Fruit fly (Drosophila melanogaster) whole organism, embryonic: ENCODE measurements around the gene ETHR.

Experiments used
- CG10959 ChIP-seq: fragments of 200-800 bp; sonication (Bioruptor generic); IDR thresholded peaks from 2 replicates; pipeline ENCODE4 v1.3.6; 2022; ENCODE audit warnings: missing biosample characterization, missing genetic modification characterization
- CG11456 ChIP-seq: fragments of 200-800 bp; sonication (Bioruptor generic); IDR thresholded peaks from 3 replicates; pipeline ENCODE4 v1.3.6; 2022; ENCODE audit warnings: missing biosample characterization, missing genetic modification characterization
- CG11504 ChIP-seq: fragments of 200-800 bp; sonication (Bioruptor generic); optimal IDR thresholded peaks from 3 replicates; lab custom pipeline; 2019; ENCODE audit warnings: missing biosample characterization, mild to moderate bottlenecking, missing genetic modification characterization, moderate library complexity
- CG12104 ChIP-seq: fragments of 200-800 bp; sonication (Bioruptor generic); optimal IDR thresholded peaks from 3 replicates; lab custom pipeline; 2016; ENCODE audit warnings: missing biosample characterization, missing genetic modification characterization
- CG12236 ChIP-seq: fragments of 200-800 bp; sonication (Bioruptor generic); optimal IDR thresholded peaks from 2 replicates; lab custom pipeline; 2016; ENCODE audit warnings: missing biosample characterization, missing genetic modification characterization
- CG15601 ChIP-seq: fragments of 200-800 bp; sonication (Bioruptor generic); optimal IDR thresholded peaks from 3 replicates; lab custom pipeline; 2019; ENCODE audit warnings: missing biosample characterization, mild to moderate bottlenecking, missing genetic modification characterization, moderate library complexity
- CG17385 ChIP-seq: fragments of 200-800 bp; sonication (Bioruptor generic); optimal IDR thresholded peaks from 3 replicates; lab custom pipeline; 2018; ENCODE audit warnings: missing biosample characterization, mild to moderate bottlenecking, missing genetic modification characterization
- CG18619 ChIP-seq: fragments of 200-800 bp; sonication (Bioruptor generic); optimal IDR thresholded peaks from 3 replicates; lab custom pipeline; 2017; ENCODE audit warnings: missing biosample characterization, mild to moderate bottlenecking, missing genetic modification characterization
- CG2129 ChIP-seq: fragments of 200-800 bp; sonication (Bioruptor generic); IDR thresholded peaks from 2 replicates; pipeline ENCODE4 v1.3.6; 2022; ENCODE audit warnings: missing biosample characterization, missing genetic modification characterization; ENCODE audit not compliant: partially characterized antibody
- CG30431 ChIP-seq: fragments of 200-800 bp; sonication (Bioruptor generic); optimal IDR thresholded peaks from 2 replicates; lab custom pipeline; 2017; ENCODE audit warnings: missing biosample characterization, missing genetic modification characterization
- CG3281 ChIP-seq: fragments of 200-800 bp; sonication (Bioruptor generic); optimal IDR thresholded peaks from 3 replicates; lab custom pipeline; 2017; ENCODE audit warnings: missing biosample characterization, mild to moderate bottlenecking, missing genetic modification characterization
- CG3407 ChIP-seq: fragments of 200-800 bp; sonication (Bioruptor generic); optimal IDR thresholded peaks from 2 replicates; lab custom pipeline; 2018; ENCODE audit warnings: missing biosample characterization, mild to moderate bottlenecking, missing genetic modification characterization
- CG4424 ChIP-seq: fragments of 200-800 bp; sonication (Bioruptor generic); optimal IDR thresholded peaks from 3 replicates; lab custom pipeline; 2016; ENCODE audit warnings: missing biosample characterization, missing genetic modification characterization
- CG4617 ChIP-seq: fragments of 200-800 bp; sonication (Bioruptor generic); optimal IDR thresholded peaks from 3 replicates; lab custom pipeline; 2016; ENCODE audit warnings: missing biosample characterization, missing genetic modification characterization, borderline replicate concordance
- CG7745 ChIP-seq: fragments of 200-800 bp; sonication (Bioruptor generic); optimal IDR thresholded peaks from 2 replicates; lab custom pipeline; 2018; ENCODE audit warnings: missing biosample characterization, mild to moderate bottlenecking, missing genetic modification characterization, moderate library complexity
- CG8359 ChIP-seq: fragments of 200-800 bp; sonication (Bioruptor generic); optimal IDR thresholded peaks from 2 replicates; lab custom pipeline; 2017; ENCODE audit warnings: missing biosample characterization, mild to moderate bottlenecking, missing genetic modification characterization, borderline replicate concordance
- CG8388 ChIP-seq: fragments of 200-800 bp; sonication (Bioruptor generic); optimal IDR thresholded peaks from 2 replicates; lab custom pipeline; 2019; ENCODE audit warnings: missing biosample characterization, mild to moderate bottlenecking, missing genetic modification characterization, moderate library complexity
- D ChIP-seq, 2 experiments: fragments of 200-800 bp in 1 of 2; fragments of >200 bp in 1 of 2; sonication (Bioruptor generic) in 1 of 2; optimal IDR thresholded peaks; 2 replicates in 1 of 2; 3 replicates in 1 of 2; lab custom pipeline; 2017; ENCODE audit warnings: mild to moderate bottlenecking in 1 of 2, missing biosample characterization in 1 of 2, missing genetic modification characterization in 1 of 2, missing genetic modification reagents in 1 of 2
- Dfd ChIP-seq, 2 experiments: fragments of >200 bp; optimal IDR thresholded peaks; 2 replicates each; lab custom pipeline; 2017; ENCODE audit warnings: missing biosample characterization in 2 of 2, missing genetic modification characterization in 2 of 2
- Fer2 ChIP-seq: fragments of 200-800 bp; sonication (Bioruptor generic); optimal IDR thresholded peaks from 2 replicates; lab custom pipeline; 2018; ENCODE audit warnings: missing biosample characterization, mild to moderate bottlenecking, missing genetic modification characterization, moderate library complexity
- Lpt ChIP-seq: fragments of >200 bp; optimal IDR thresholded peaks from 2 replicates; lab custom pipeline; 2018; ENCODE audit warnings: missing biosample characterization, missing genetic modification characterization
- Mad ChIP-seq: fragments of 200-800 bp; sonication (Bioruptor generic); optimal IDR thresholded peaks from 2 replicates; lab custom pipeline; 2016; ENCODE audit warnings: missing biosample characterization, missing genetic modification characterization
- Rfx ChIP-seq: fragments of 200-800 bp; sonication (Bioruptor generic); IDR thresholded peaks from 2 replicates; pipeline ENCODE4 v1.3.6; 2022; ENCODE audit warnings: missing biosample characterization, missing genetic modification characterization
- Stat92E ChIP-seq, 3 experiments: fragments of >200 bp in 2 of 3; fragments of 200-800 bp in 1 of 3; sonication (Bioruptor generic) in 1 of 3; optimal IDR thresholded peaks; 2 replicates each; lab custom pipeline; 2017 to 2019; ENCODE audit warnings: missing biosample characterization in 3 of 3, missing genetic modification characterization in 3 of 3, mild to moderate bottlenecking in 1 of 3, moderate library complexity in 1 of 3
- Tbp ChIP-seq: fragments of >200 bp; optimal IDR thresholded peaks from 2 replicates; lab custom pipeline; 2018; ENCODE audit warnings: missing biosample characterization, missing genetic modification characterization
- Usf ChIP-seq: fragments of 200-800 bp; sonication (Bioruptor generic); optimal IDR thresholded peaks from 2 replicates; lab custom pipeline; 2017; ENCODE audit warnings: missing genotype, missing biosample characterization, missing genetic modification characterization
- bab2 ChIP-seq: fragments of 200-800 bp; sonication (Bioruptor generic); optimal IDR thresholded peaks from 2 replicates; lab custom pipeline; 2016; ENCODE audit warnings: missing biosample characterization, missing genetic modification characterization
- caup ChIP-seq: fragments of 200-800 bp; sonication (Bioruptor generic); optimal IDR thresholded peaks from 3 replicates; lab custom pipeline; 2017; ENCODE audit warnings: missing biosample characterization, mild to moderate bottlenecking, missing genetic modification characterization, moderate library complexity; ENCODE audit not compliant: severe bottlenecking
- cg ChIP-seq: fragments of 200-800 bp; sonication (Bioruptor generic); optimal IDR thresholded peaks from 3 replicates; lab custom pipeline; 2019; ENCODE audit warnings: missing biosample characterization, mild to moderate bottlenecking, missing genetic modification characterization, moderate library complexity
- corto ChIP-seq: fragments of 200-800 bp; sonication (Bioruptor generic); optimal IDR thresholded peaks from 2 replicates; lab custom pipeline; 2016; ENCODE audit warnings: missing biosample characterization, mild to moderate bottlenecking, missing genetic modification characterization, moderate library complexity
- croc ChIP-seq: fragments of 200-800 bp; sonication (Bioruptor generic); conservative IDR thresholded peaks from 3 replicates; pipeline ENCODE4 v1.3.6; 2022; ENCODE audit warnings: missing biosample characterization, missing genetic modification characterization
- dati ChIP-seq: fragments of 200-800 bp; sonication (Bioruptor generic); IDR thresholded peaks from 2 replicates; pipeline ENCODE4 v1.3.6; 2022; ENCODE audit warnings: missing biosample characterization, missing genetic modification characterization
- dmrt11E ChIP-seq: fragments of 200-800 bp; sonication (Bioruptor generic); optimal IDR thresholded peaks from 3 replicates; lab custom pipeline; 2018; ENCODE audit warnings: missing biosample characterization, mild to moderate bottlenecking, missing genetic modification characterization, moderate library complexity
- dysf ChIP-seq: fragments of 200-800 bp; sonication (Bioruptor generic); IDR thresholded peaks from 3 replicates; pipeline ENCODE4 v1.3.6; 2022; ENCODE audit warnings: missing biosample characterization, missing genetic modification characterization
- fd64A ChIP-seq: fragments of 200-800 bp; sonication (Bioruptor generic); optimal IDR thresholded peaks from 3 replicates; lab custom pipeline; 2018; ENCODE audit warnings: missing biosample characterization, mild to moderate bottlenecking, missing genetic modification characterization
- gcm2 ChIP-seq: fragments of 200-800 bp; sonication (Bioruptor generic); optimal IDR thresholded peaks from 2 replicates; lab custom pipeline; 2016; ENCODE audit warnings: missing biosample characterization, missing genetic modification characterization
- gro ChIP-seq: fragments of 200-800 bp; sonication (Bioruptor generic); optimal IDR thresholded peaks from 2 replicates; lab custom pipeline; 2016; ENCODE audit warnings: missing biosample characterization, missing genetic modification characterization
- gt ChIP-seq: fragments of 200-800 bp; sonication (Bioruptor generic); IDR thresholded peaks from 2 replicates; pipeline ENCODE4 v1.3.6; 2022; ENCODE audit warnings: missing biosample characterization, missing genetic modification characterization
- nom ChIP-seq: fragments of 200-800 bp; sonication (Bioruptor generic); optimal IDR thresholded peaks from 2 replicates; lab custom pipeline; 2017; ENCODE audit warnings: missing biosample characterization, missing genetic modification characterization, mild to moderate bottlenecking, moderate library complexity, missing genetic modification reagents
- otp ChIP-seq: fragments of 200-800 bp; sonication (Bioruptor generic); IDR thresholded peaks from 3 replicates; pipeline ENCODE4, ENCODE4 v1.3.6; 2022; ENCODE audit warnings: missing biosample characterization, missing genetic modification characterization
- row ChIP-seq: fragments of 200-800 bp; sonication (Bioruptor generic); IDR thresholded peaks from 3 replicates; pipeline ENCODE4 v1.3.6; 2022; ENCODE audit warnings: missing biosample characterization, missing genetic modification characterization
- sc ChIP-seq, 3 experiments: fragments of >200 bp in 2 of 3; fragments of 200-800 bp in 1 of 3; sonication (Bioruptor generic) in 1 of 3; optimal IDR thresholded peaks; 2 replicates in 2 of 3; 3 replicates in 1 of 3; lab custom pipeline; 2017; ENCODE audit warnings: mild to moderate bottlenecking in 1 of 3, missing biosample characterization in 1 of 3, missing genetic modification characterization in 1 of 3, missing genetic modification reagents in 1 of 3
- slbo ChIP-seq: fragments of 200-800 bp; sonication (Bioruptor generic); IDR thresholded peaks from 2 replicates; pipeline ENCODE4 v1.3.6; 2022; ENCODE audit warnings: missing biosample characterization, missing genetic modification characterization
- slou ChIP-seq: fragments of 200-800 bp; sonication (Bioruptor generic); optimal IDR thresholded peaks from 3 replicates; lab custom pipeline; 2016; ENCODE audit warnings: missing biosample characterization, missing genetic modification characterization
- tio ChIP-seq: fragments of 200-800 bp; sonication (Bioruptor generic); optimal IDR thresholded peaks from 2 replicates; lab custom pipeline; 2017; ENCODE audit warnings: missing biosample characterization, missing genetic modification characterization, inconsistent platforms
- tll ChIP-seq, 2 experiments: fragments of 200-800 bp in 1 of 2; fragments of >200 bp in 1 of 2; sonication (Bioruptor generic) in 1 of 2; optimal IDR thresholded peaks; 2 replicates each; lab custom pipeline; 2017 to 2019; ENCODE audit warnings: missing biosample characterization in 2 of 2, missing genetic modification characterization in 2 of 2, mild to moderate bottlenecking in 1 of 2, moderate library complexity in 1 of 2
- vvl ChIP-seq: fragments of 200-800 bp; sonication (Bioruptor generic); IDR thresholded peaks from 2 replicates; pipeline ENCODE4 v1.3.6; 2022; ENCODE audit warnings: missing biosample characterization, missing genetic modification characterization
- zf30C ChIP-seq: fragments of 200-800 bp; sonication (Bioruptor generic); optimal IDR thresholded peaks from 3 replicates; lab custom pipeline; 2018; ENCODE audit warnings: missing biosample characterization, mild to moderate bottlenecking, missing genetic modification characterization

Gene ETHR

dm6 chr3R:21205680-21206326 is 41.0 kb upstream of the ETHR start (continued):
- TF ChIP-seq sc (optimal IDR thresholded peaks at IDR 0.05; lab: Kevin White, UChicago) (no peak), sc (GFP tag; optimal IDR thresholded peaks at IDR 0.05; lab: Kevin White, UChicago) (peak; percentile 25), slou (GFP tag; lab: Kevin White, UChicago) (no peak), Usf (GFP tag; lab: Kevin White, UChicago) (no peak), CG18619 (GFP tag; lab: Kevin White, UChicago) (no peak), CG8388 (GFP tag; lab: Kevin White, UChicago) (peak; percentile 52), vvl (peak; percentile 40; the same call in 1 of the 2 replicates), CG7745 (tag; lab: Kevin White, UChicago) (no peak), CG17385 (peak; percentile 20), tll (GFP tag; optimal IDR thresholded peaks at IDR 0.05; lab: Kevin White, UChicago) (no peak), D (optimal IDR thresholded peaks at IDR 0.05; lab: Kevin White, UChicago) (no peak), D (GFP tag; optimal IDR thresholded peaks at IDR 0.05; lab: Kevin White, UChicago) (peak; percentile 64), CG10959 (GFP tag; lab: Robert Waterston, UW) (no peak), fd64A (peak; percentile 44), gcm2 (no peak), cg (GFP tag; lab: Kevin White, UChicago) (no peak), caup (no peak), corto (no peak), croc (GFP tag; lab: Robert Waterston, UW) (no peak; the same call in 2 of the 3 replicates), nom (GFP tag; lab: Kevin White, UChicago) (no peak), Stat92E (GFP tag; optimal IDR thresholded peaks at IDR 0.05; lab: Kevin White, UChicago) (no peak), Lpt (GFP tag; lab: Kevin White, UChicago) (no peak), CG11504 (tag; lab: Kevin White, UChicago) (peak; percentile 68), CG3281 (no peak), row (GFP tag; lab: Robert Waterston, UW) (peak; percentile 43), otp (GFP tag; lab: Robert Waterston, UW) (0 out of 3 replicates have a peak, but pooled peaks have one; percentile 31), CG11456 (GFP tag; lab: Robert Waterston, UW) (no peak), dati (GFP tag; lab: Robert Waterston, UW) (no peak), bab2 (GFP tag; lab: Kevin White, UChicago) (no peak), Fer2 (tag; lab: Kevin White, UChicago) (no peak), gro (GFP tag; lab: Kevin White, UChicago) (no peak), zf30C (GFP tag; lab: Kevin White, UChicago) (peak; percentile 37), CG12104 (peak; percentile 19), CG8359 (GFP tag; lab: Kevin White, UChicago) (no peak), gt (GFP tag; lab: Robert Waterston, UW) (0 out of 2 replicates have a peak, but pooled peaks have one; percentile 48), CG2129 (GFP tag; lab: Robert Waterston, UW) (no peak), CG30431 (GFP tag; lab: Kevin White, UChicago) (no peak), Tbp (GFP tag; lab: Kevin White, UChicago) (no peak), CG12236 (no peak), slbo (GFP tag; lab: Robert Waterston, UW) (no peak), CG4617 (GFP tag; lab: Kevin White, UChicago) (no peak), CG3407 (GFP tag; lab: Kevin White, UChicago) (peak; percentile 3), Mad (GFP tag; lab: Kevin White, UChicago) (no peak), CG15601 (peak; percentile 29), CG4424 (GFP tag; lab: Kevin White, UChicago) (peak; percentile 64), Dfd (GFP tag; optimal IDR thresholded peaks at IDR 0.05; lab: Kevin White, UChicago) (no peak), dysf (GFP tag; lab: Robert Waterston, UW) (peak; percentile 46; the same call in 1 of the 3 replicates), Rfx (GFP tag; lab: Robert Waterston, UW) (no peak), dmrt11E (tag; lab: Kevin White, UChicago) (peak; percentile 5), tio (GFP tag; lab: Kevin White, UChicago) (peak; percentile 26)
